Worm (Caenorhabditis elegans): ENCODE measurements around the gene slc-25A18.2.

ce11 chrIV:7477197-7477596 is 2.4 kb downstream of the slc-25A18.2 start, which contains the start of gene pycr-4:
- TF ChIP-seq fkh-10 (GFP tag; optimal IDR thresholded peaks at IDR 0.05) (no peak), rnt-1 (tag; optimal IDR thresholded peaks at IDR 0.05) (no peak), elt-2 (tag; optimal IDR thresholded peaks at IDR 0.05) (no peak), unc-3 (GFP tag; conservative IDR thresholded peaks at IDR 0.05) (no peak), unc-3 (tag; optimal IDR thresholded peaks at IDR 0.05) (no peak), npax-4 (tag; optimal IDR thresholded peaks at IDR 0.05) (no peak), lin-11 (tag; optimal IDR thresholded peaks at IDR 0.05) (no peak)
